Worm (Caenorhabditis elegans) whole organism, L4 larva: ENCODE measurements around the gene PDB1.1.

Experiments
- F10B5.3 ChIP-seq: sonication (generic microtip); optimal IDR thresholded peaks from 2 replicates; lab custom pipeline; 2016; ENCODE audit warnings: mild to moderate bottlenecking, missing genetic modification characterization, missing compliant biosample characterization
- F44E2.7 ChIP-seq: fragments of 200-800 bp; sonication (Bioruptor generic); IDR thresholded peaks from 2 replicates; pipeline ENCODE4 v2.1.2; 2022; ENCODE audit warnings: missing genetic modification characterization, missing compliant biosample characterization
- R02D3.7 ChIP-seq: fragments of 150-350 bp; sonication (generic microtip); optimal IDR thresholded peaks from 3 replicates; lab custom pipeline; 2014; ENCODE audit warnings: missing biosample characterization, missing genetic modification characterization
- Y48G9A.11 ChIP-seq: fragments of 200-800 bp; sonication (Bioruptor generic); IDR thresholded peaks from 2 replicates; pipeline ENCODE4 v1.3.6; 2022; ENCODE audit warnings: missing genetic modification reagents, missing genetic modification characterization, missing compliant biosample characterization
- aha-1 ChIP-seq: fragments of 150-350 bp; peaks from one replicate; lab custom pipeline; 2014; ENCODE audit warnings: missing biosample characterization, missing genetic modification characterization
- ama-1 ChIP-seq: fragments of 150-350 bp; optimal IDR thresholded peaks from 2 replicates; lab custom pipeline; 2014; ENCODE audit warnings: inconsistent platforms, mixed read lengths
- ceh-28 ChIP-seq: fragments of 150-350 bp; optimal IDR thresholded peaks from 2 replicates; lab custom pipeline; 2014; ENCODE audit warnings: missing biosample characterization, missing genetic modification reagents, missing genetic modification characterization
- ceh-32 ChIP-seq: sonication (generic microtip); optimal IDR thresholded peaks from 2 replicates; lab custom pipeline; 2016; ENCODE audit warnings: mild to moderate bottlenecking, missing genetic modification characterization, missing compliant biosample characterization; ENCODE audit not compliant: poor library complexity
- ceh-44 ChIP-seq: fragments of 200-800 bp; sonication (Bioruptor generic); IDR thresholded peaks from 2 replicates; pipeline ENCODE4 v1.3.6; 2022; ENCODE audit warnings: missing genetic modification reagents, missing genetic modification characterization, missing compliant biosample characterization
- ces-1 ChIP-seq: fragments of 150-350 bp; sonication (generic microtip); optimal IDR thresholded peaks from 4 replicates; lab custom pipeline; 2014; ENCODE audit warnings: missing biosample characterization, missing genetic modification reagents, missing genetic modification characterization
- daf-16 ChIP-seq, 3 experiments: sonication (generic microtip); optimal IDR thresholded peaks; 2 replicates each; lab custom pipeline; 2016 to 2017; ENCODE audit warnings: missing genetic modification characterization in 3 of 3, missing genetic modification reagents in 3 of 3, mild to moderate bottlenecking in 2 of 3, missing compliant biosample characterization in 2 of 3, missing biosample characterization in 1 of 3, moderate library complexity in 1 of 3
- dmd-9 ChIP-seq: fragments of 200-800 bp; sonication (Bioruptor generic); IDR thresholded peaks from 2 replicates; pipeline ENCODE4 v1.3.6; 2022; ENCODE audit warnings: missing genetic modification reagents, missing genetic modification characterization, missing compliant biosample characterization
- duxl-1 ChIP-seq: sonication (generic microtip); optimal IDR thresholded peaks from 2 replicates; lab custom pipeline; 2016; ENCODE audit warnings: mild to moderate bottlenecking, missing genetic modification characterization, moderate library complexity, missing compliant biosample characterization; ENCODE audit not compliant: poor library complexity
- dve-1 ChIP-seq: sonication (generic microtip); optimal IDR thresholded peaks from 2 replicates; lab custom pipeline; 2017; ENCODE audit warnings: antibody characterized with exemption, mild to moderate bottlenecking, missing genetic modification characterization, missing compliant biosample characterization; ENCODE audit not compliant: insufficient read depth
- egl-27 ChIP-seq: sonication (generic microtip); optimal IDR thresholded peaks from 3 replicates; lab custom pipeline; 2017; ENCODE audit warnings: missing biosample characterization, missing genetic modification reagents, missing genetic modification characterization
- hif-1 ChIP-seq, 2 experiments: sonication (generic microtip); optimal IDR thresholded peaks; 2 replicates each; lab custom pipeline; 2016 to 2017; ENCODE audit warnings: missing compliant biosample characterization in 2 of 2, missing genetic modification characterization in 2 of 2, missing genetic modification reagents in 2 of 2, missing genotype in 2 of 2, mild to moderate bottlenecking in 1 of 2
- hmg-1.1 ChIP-seq: fragments of 200-800 bp; sonication (Bioruptor generic); IDR thresholded peaks from 2 replicates; pipeline ENCODE4 v1.3.6; 2022; ENCODE audit warnings: missing genetic modification reagents, missing genetic modification characterization, missing compliant biosample characterization
- lin-13 ChIP-seq: fragments of 150-350 bp; optimal IDR thresholded peaks from 2 replicates; lab custom pipeline; 2014; ENCODE audit warnings: missing biosample characterization, missing genetic modification reagents, missing genetic modification characterization
- lin-38 ChIP-seq: fragments of 200-800 bp; sonication (Bioruptor generic); IDR thresholded peaks from 2 replicates; pipeline ENCODE4 v1.3.6; 2022; ENCODE audit warnings: missing genetic modification reagents, missing genetic modification characterization, missing compliant biosample characterization
- lin-39 ChIP-seq: fragments of 150-350 bp; optimal IDR thresholded peaks from 2 replicates; lab custom pipeline; 2014; ENCODE audit warnings: missing biosample characterization, missing genetic modification reagents, missing genetic modification characterization
- lsy-2 ChIP-seq, 2 experiments: fragments of 150-350 bp in 1 of 2; sonication (generic microtip) in 1 of 2; optimal IDR thresholded peaks; 2 replicates each; lab custom pipeline; 2014 to 2017; ENCODE audit warnings: missing biosample characterization in 2 of 2, missing genetic modification characterization in 2 of 2
- mep-1 ChIP-seq: fragments of 150-350 bp; sonication (generic microtip); optimal IDR thresholded peaks from 3 replicates; lab custom pipeline; 2014; ENCODE audit warnings: missing biosample characterization, missing genetic modification characterization
- mxl-2 ChIP-seq: fragments of 200-800 bp; sonication (Bioruptor generic); conservative IDR thresholded peaks from 2 replicates; pipeline ENCODE4 v1.3.6; 2022; ENCODE audit warnings: missing genetic modification reagents, missing genetic modification characterization, missing compliant biosample characterization
- nhr-111 ChIP-seq: fragments of 200-800 bp; sonication (Bioruptor generic); optimal IDR thresholded peaks from 2 replicates; lab custom pipeline; 2018; ENCODE audit warnings: mild to moderate bottlenecking, missing genetic modification characterization, missing compliant biosample characterization
- nhr-25 ChIP-seq: sonication (generic microtip); optimal IDR thresholded peaks from 2 replicates; lab custom pipeline; 2017; ENCODE audit warnings: missing genetic modification characterization, mild to moderate bottlenecking, missing compliant biosample characterization, antibody characterized with exemption, moderate library complexity, borderline replicate concordance; ENCODE audit not compliant: insufficient read depth
- nhr-28 ChIP-seq: fragments of 150-350 bp; optimal IDR thresholded peaks from 2 replicates; lab custom pipeline; 2014; ENCODE audit warnings: missing biosample characterization, missing genetic modification characterization
- nhr-41 ChIP-seq: fragments of 200-800 bp; sonication (Bioruptor generic); IDR thresholded peaks from 2 replicates; pipeline ENCODE4 v1.3.6; 2022; ENCODE audit warnings: missing genetic modification reagents, missing genetic modification characterization, missing compliant biosample characterization
- nhr-48 ChIP-seq: sonication (generic microtip); optimal IDR thresholded peaks from 2 replicates; lab custom pipeline; 2016; ENCODE audit warnings: mild to moderate bottlenecking, missing genetic modification characterization, missing compliant biosample characterization
- nhr-76 ChIP-seq: fragments of 150-350 bp; optimal IDR thresholded peaks from 2 replicates; lab custom pipeline; 2014; ENCODE audit warnings: missing biosample characterization, missing genetic modification characterization
- pqm-1 ChIP-seq: sonication (generic microtip); optimal IDR thresholded peaks from 2 replicates; lab custom pipeline; 2017; ENCODE audit warnings: missing biosample characterization, missing genetic modification characterization
- rbr-2 ChIP-seq: sonication (generic microtip); optimal IDR thresholded peaks from 2 replicates; lab custom pipeline; 2016; ENCODE audit warnings: missing genotype, missing genetic modification characterization, missing compliant biosample characterization
- set-16 ChIP-seq: fragments of 200-800 bp; sonication (Bioruptor generic); IDR thresholded peaks from 2 replicates; pipeline ENCODE4 v1.3.6; 2022; ENCODE audit warnings: missing genetic modification reagents, missing genetic modification characterization, missing compliant biosample characterization
- snpc-4 ChIP-seq: fragments of 150-350 bp; optimal IDR thresholded peaks from 2 replicates; lab custom pipeline; 2014; ENCODE audit warnings: missing biosample characterization, missing genetic modification characterization
- spr-3 ChIP-seq: fragments of 200-800 bp; sonication (Bioruptor generic); optimal IDR thresholded peaks from 2 replicates; lab custom pipeline; 2018; ENCODE audit warnings: mild to moderate bottlenecking, missing genetic modification characterization, missing compliant biosample characterization
- tag-97 ChIP-seq: fragments of 200-800 bp; sonication (Bioruptor generic); IDR thresholded peaks from 2 replicates; pipeline ENCODE4 v1.3.6; 2022; ENCODE audit warnings: missing genetic modification characterization, missing compliant biosample characterization
- tra-1 ChIP-seq: fragments of 200-800 bp; sonication (Bioruptor generic); IDR thresholded peaks from 2 replicates; pipeline ENCODE4 v1.3.6; 2022; ENCODE audit warnings: missing genetic modification reagents, missing genetic modification characterization, missing compliant biosample characterization
- unc-130 ChIP-seq: sonication (generic microtip); optimal IDR thresholded peaks from 2 replicates; lab custom pipeline; 2016; ENCODE audit warnings: missing genetic modification reagents, missing genetic modification characterization, missing compliant biosample characterization
- unc-39 ChIP-seq: sonication (generic microtip); optimal IDR thresholded peaks from 2 replicates; lab custom pipeline; 2017; ENCODE audit warnings: missing biosample characterization, missing genetic modification characterization
- unc-62 ChIP-seq, 3 experiments: fragments of 150-350 bp in 1 of 3; sonication (generic microtip); optimal IDR thresholded peaks in 2 of 3; peaks in 1 of 3; 1 replicate in 1 of 3; 2 replicates in 2 of 3; lab custom pipeline; 2014 to 2017; ENCODE audit warnings: missing biosample characterization in 3 of 3, missing genetic modification characterization in 3 of 3, missing genetic modification reagents in 3 of 3, missing genotype in 1 of 3
- zag-1 ChIP-seq: fragments of 150-350 bp; optimal IDR thresholded peaks from 2 replicates; lab custom pipeline; 2014; ENCODE audit warnings: missing biosample characterization, missing genetic modification characterization
- zfp-2 ChIP-seq: sonication (generic microtip); optimal IDR thresholded peaks from 2 replicates; lab custom pipeline; 2016; ENCODE audit warnings: mild to moderate bottlenecking, missing genetic modification characterization, missing compliant biosample characterization
- zfp-3 ChIP-seq: fragments of 200-800 bp; sonication (Bioruptor generic); conservative IDR thresholded peaks from 2 replicates; pipeline ENCODE4 v1.3.6; 2022; ENCODE audit warnings: missing genetic modification reagents, missing genetic modification characterization, missing compliant biosample characterization
- zip-11 ChIP-seq: fragments of 200-800 bp; sonication (Bioruptor generic); IDR thresholded peaks from 2 replicates; pipeline ENCODE4 v1.3.6; 2022; ENCODE audit warnings: missing genetic modification characterization, missing compliant biosample characterization
- ztf-11 ChIP-seq: fragments of 150-350 bp; optimal IDR thresholded peaks from 2 replicates; lab custom pipeline; 2014; ENCODE audit warnings: missing biosample characterization, missing genetic modification characterization

Gene PDB1.1

DNA sequence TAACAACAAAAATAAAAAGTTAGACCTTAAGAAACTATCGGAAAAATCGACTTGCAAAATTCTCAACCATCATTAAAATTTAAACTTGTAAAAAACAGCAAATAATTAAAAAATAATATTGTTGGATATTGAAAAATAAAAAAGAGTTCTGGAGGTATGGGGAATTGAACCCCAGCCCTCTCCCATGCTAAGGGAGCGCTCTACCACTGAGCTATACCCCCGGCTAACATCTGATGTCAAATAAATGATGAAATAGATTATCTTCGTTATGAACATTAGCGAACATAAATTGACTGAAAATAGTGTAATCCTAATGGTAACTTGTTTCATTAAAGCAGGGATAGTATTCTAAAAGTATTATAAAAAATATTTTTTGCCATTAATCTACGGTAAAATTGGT is 51.7 kb downstream of the PDB1.1 start (continued):
- TF ChIP-seq dve-1 (tag; lab: Kevin White, UChicago) (no peak), zag-1 (tag; lab: Kevin White, UChicago) (no peak), ama-1 (lab: Kevin White, UChicago) (no peak), egl-27 (no peak), aha-1 (tag; lab: Kevin White, UChicago) (peak; percentile 55), nhr-111 (GFP tag; lab: Kevin White, UChicago) (no peak), ztf-11 (no peak), mxl-2 (GFP tag; lab: Robert Waterston, UW) (no peak), tag-97 (GFP tag; lab: Robert Waterston, UW) (no peak), unc-62 (GFP tag; optimal IDR thresholded peaks at IDR 0.05 in 1 of 2; lab: Kevin White, UChicago) (no peak), unc-62 (tag; optimal IDR thresholded peaks at IDR 0.05; lab: Kevin White, UChicago) (no peak), hif-1 (tag; optimal IDR thresholded peaks at IDR 0.05; lab: Kevin White, UChicago) (no peak), nhr-28 (tag; lab: Kevin White, UChicago) (no peak), R02D3.7 (tag; lab: Kevin White, UChicago) (no peak), lin-39 (tag; lab: Kevin White, UChicago) (no peak), nhr-41 (GFP tag; lab: Robert Waterston, UW) (no peak), zfp-2 (no peak), nhr-25 (no peak), lsy-2 (tag; optimal IDR thresholded peaks at IDR 0.05; lab: Kevin White, UChicago) (no peak), rbr-2 (tag; lab: Kevin White, UChicago) (no peak), hmg-1.1 (GFP tag; lab: Robert Waterston, UW) (no peak), nhr-76 (tag; lab: Kevin White, UChicago) (no peak), tra-1 (GFP tag; lab: Robert Waterston, UW) (no peak), dmd-9 (GFP tag; lab: Robert Waterston, UW) (no peak), ceh-44 (GFP tag; lab: Robert Waterston, UW) (no peak), F44E2.7 (GFP tag; lab: Robert Waterston, UW) (no peak), lin-38 (GFP tag; lab: Robert Waterston, UW) (no peak), mep-1 (no peak), zfp-3 (no peak), zip-11 (0 out of 2 replicates have a peak, but pooled peaks have one; percentile 27), set-16 (GFP tag; lab: Robert Waterston, UW) (no peak), nhr-48 (tag; lab: Kevin White, UChicago) (no peak), Y48G9A.11 (GFP tag; lab: Robert Waterston, UW) (0 out of 2 replicates have a peak, but pooled peaks have one; percentile 20), lin-13 (GFP tag; lab: Kevin White, UChicago) (no peak), ceh-32 (tag; lab: Kevin White, UChicago) (no peak), snpc-4 (tag; lab: Kevin White, UChicago) (no peak), pqm-1 (tag; lab: Kevin White, UChicago) (no peak), unc-39 (no peak), spr-3 (GFP tag; lab: Kevin White, UChicago) (no peak), daf-16 (GFP tag; optimal IDR thresholded peaks at IDR 0.05; lab: Kevin White, UChicago) (peak in 1 of 2 experiments; percentile 36), daf-16 (tag; optimal IDR thresholded peaks at IDR 0.05; lab: Kevin White, UChicago) (no peak), unc-130 (GFP tag; lab: Kevin White, UChicago) (no peak), duxl-1 (tag; lab: Kevin White, UChicago) (no peak), ces-1 (GFP tag; lab: Kevin White, UChicago) (no peak), ceh-28 (tag; lab: Kevin White, UChicago) (no peak), F10B5.3 (tag; lab: Kevin White, UChicago) (no peak)
